Worm (Caenorhabditis elegans) whole organism, L1 larva: ENCODE measurements around the gene map-1.
A peak's percentile ranks its signal among the peaks of the same experiment; 100 is the strongest.

ENCODE experiments used
- C16A3.4 ChIP-seq: fragments of 150-350 bp; optimal IDR thresholded peaks from 2 replicates; lab custom pipeline; 2014; ENCODE audit warnings: missing biosample characterization, missing genetic modification characterization
- C34B4.2 ChIP-seq: sonication (generic microtip); optimal IDR thresholded peaks from 2 replicates; lab custom pipeline; 2017; ENCODE audit warnings: mild to moderate bottlenecking, missing genetic modification characterization, missing compliant biosample characterization
- F16B12.6 ChIP-seq: fragments of 150-350 bp; optimal IDR thresholded peaks from 2 replicates; lab custom pipeline; 2014; ENCODE audit warnings: missing biosample characterization, missing genetic modification characterization
- aha-1 ChIP-seq: fragments of 150-350 bp; optimal IDR thresholded peaks from 2 replicates; lab custom pipeline; 2014; ENCODE audit warnings: missing biosample characterization, missing genetic modification characterization
- ama-1 ChIP-seq: fragments of 150-350 bp; optimal IDR thresholded peaks from 2 replicates; lab custom pipeline; 2014
- blmp-1 ChIP-seq: fragments of 150-350 bp; optimal IDR thresholded peaks from 2 replicates; lab custom pipeline; 2014; ENCODE audit warnings: missing biosample characterization, missing genetic modification characterization
- ceh-63 ChIP-seq: fragments of 200-800 bp; sonication (Bioruptor generic); optimal IDR thresholded peaks from 2 replicates; lab custom pipeline; 2018; ENCODE audit warnings: mild to moderate bottlenecking, missing genetic modification characterization, missing compliant biosample characterization
- ceh-82 ChIP-seq, 3 experiments: fragments of 150-350 bp in 1 of 3; sonication (generic microtip) in 2 of 3; optimal IDR thresholded peaks; 2 replicates each; lab custom pipeline; 2014 to 2017; ENCODE audit warnings: missing biosample characterization in 3 of 3, missing genetic modification characterization in 3 of 3
- ceh-88 ChIP-seq: fragments of 200-800 bp; sonication (Bioruptor generic); IDR thresholded peaks from 2 replicates; pipeline ENCODE4 v1.3.6; 2022; ENCODE audit warnings: missing genetic modification characterization, missing compliant biosample characterization
- dpl-1 ChIP-seq, 3 experiments: fragments of 150-350 bp in 2 of 3; sonication (generic microtip) in 1 of 3; optimal IDR thresholded peaks; 2 replicates each; lab custom pipeline; 2014 to 2017; ENCODE audit warnings: missing biosample characterization in 3 of 3, missing genetic modification characterization in 3 of 3, missing genetic modification reagents in 3 of 3
- dsc-1 ChIP-seq: sonication (generic microtip); optimal IDR thresholded peaks from 2 replicates; lab custom pipeline; 2016; ENCODE audit warnings: mild to moderate bottlenecking, missing genetic modification characterization, missing compliant biosample characterization
- efl-1 ChIP-seq, 4 experiments: fragments of 150-350 bp; optimal IDR thresholded peaks in 3 of 4; peaks in 1 of 4; 1 replicate in 1 of 4; 2 replicates in 3 of 4; lab custom pipeline; 2014; ENCODE audit warnings: missing biosample characterization in 2 of 4, missing genetic modification characterization in 2 of 4, missing genetic modification reagents in 2 of 4
- elt-3 ChIP-seq, 6 experiments: fragments of 150-350 bp in 1 of 6; sonication (generic microtip); optimal IDR thresholded peaks; 2 replicates each; lab custom pipeline; 2017 to 2018; ENCODE audit warnings: missing biosample characterization in 6 of 6, missing genetic modification characterization in 6 of 6, inconsistent platforms in 1 of 6
- ets-5 ChIP-seq: fragments of 200-800 bp; sonication (Bioruptor generic); IDR thresholded peaks from 2 replicates; pipeline ENCODE4 v1.3.6; 2022; ENCODE audit warnings: missing genetic modification characterization, missing compliant biosample characterization
- fkh-10 ChIP-seq: sonication (generic microtip); optimal IDR thresholded peaks from 2 replicates; lab custom pipeline; 2017; ENCODE audit warnings: missing biosample characterization, missing genetic modification reagents, missing genetic modification characterization
- fkh-8 ChIP-seq: sonication (generic microtip); optimal IDR thresholded peaks from 2 replicates; lab custom pipeline; 2016; ENCODE audit warnings: mild to moderate bottlenecking, missing genetic modification characterization, missing compliant biosample characterization
- fos-1 ChIP-seq: fragments of 150-350 bp; optimal IDR thresholded peaks from 2 replicates; lab custom pipeline; 2014; ENCODE audit warnings: missing biosample characterization, missing genetic modification characterization
- grh-1 ChIP-seq: fragments of 200-800 bp; sonication (Bioruptor generic); IDR thresholded peaks from 2 replicates; pipeline ENCODE4 v1.3.6; 2022; ENCODE audit warnings: missing genetic modification reagents, missing genetic modification characterization, missing compliant biosample characterization
- hpl-2 ChIP-seq: fragments of 150-350 bp; optimal IDR thresholded peaks from 2 replicates; lab custom pipeline; 2014; ENCODE audit warnings: missing biosample characterization, missing genetic modification reagents, missing genetic modification characterization
- lin-14 ChIP-seq: fragments of 200-800 bp; sonication (Bioruptor generic); optimal IDR thresholded peaks from 2 replicates; lab custom pipeline; 2018; ENCODE audit warnings: mild to moderate bottlenecking, missing genetic modification characterization, moderate library complexity, missing compliant biosample characterization
- lin-15B ChIP-seq: fragments of 150-350 bp; sonication (generic microtip); optimal IDR thresholded peaks from 3 replicates; lab custom pipeline; 2014; ENCODE audit warnings: missing biosample characterization, missing genetic modification characterization
- lin-35 ChIP-seq, 2 experiments: fragments of 150-350 bp; optimal IDR thresholded peaks; 2 replicates each; lab custom pipeline; 2014; ENCODE audit warnings: missing biosample characterization in 2 of 2, missing genetic modification characterization in 2 of 2, missing genetic modification reagents in 2 of 2
- lin-39 ChIP-seq: fragments of 150-350 bp; optimal IDR thresholded peaks from 2 replicates; lab custom pipeline; 2014; ENCODE audit warnings: missing biosample characterization, missing genetic modification reagents, missing genetic modification characterization
- lir-3 ChIP-seq: sonication (generic microtip); optimal IDR thresholded peaks from 2 replicates; lab custom pipeline; 2016; ENCODE audit warnings: mild to moderate bottlenecking, missing genetic modification characterization, moderate library complexity, missing compliant biosample characterization; ENCODE audit not compliant: poor library complexity
- lsy-2 ChIP-seq, 2 experiments: fragments of 150-350 bp; optimal IDR thresholded peaks; 2 replicates each; lab custom pipeline; 2014; ENCODE audit warnings: missing biosample characterization in 2 of 2, missing genetic modification characterization in 2 of 2
- mdl-1 ChIP-seq, 2 experiments: fragments of 150-350 bp; optimal IDR thresholded peaks; 2 replicates each; lab custom pipeline; 2014 to 2017; ENCODE audit warnings: missing biosample characterization in 2 of 2, missing genetic modification characterization in 2 of 2, inconsistent platforms in 1 of 2
- mef-2 ChIP-seq: fragments of 150-350 bp; optimal IDR thresholded peaks from 2 replicates; lab custom pipeline; 2014; ENCODE audit warnings: missing biosample characterization, missing genetic modification characterization
- mep-1 ChIP-seq: fragments of 150-350 bp; optimal IDR thresholded peaks from 2 replicates; lab custom pipeline; 2014; ENCODE audit warnings: missing biosample characterization, missing genetic modification characterization
- nhr-19 ChIP-seq: fragments of 200-800 bp; sonication (Bioruptor generic); conservative IDR thresholded peaks from 2 replicates; pipeline ENCODE4 v1.3.6; 2022; ENCODE audit warnings: missing genetic modification characterization, missing compliant biosample characterization
- nhr-20 ChIP-seq: sonication (generic microtip); optimal IDR thresholded peaks from 2 replicates; lab custom pipeline; 2016; ENCODE audit warnings: mild to moderate bottlenecking, missing genetic modification characterization, missing compliant biosample characterization
- nhr-237 ChIP-seq: fragments of 150-350 bp; optimal IDR thresholded peaks from 2 replicates; lab custom pipeline; 2014; ENCODE audit warnings: missing biosample characterization, missing genetic modification characterization
- nhr-28 ChIP-seq: fragments of 150-350 bp; optimal IDR thresholded peaks from 2 replicates; lab custom pipeline; 2014; ENCODE audit warnings: missing biosample characterization, missing genetic modification characterization
- nhr-47 ChIP-seq: sonication (generic microtip); optimal IDR thresholded peaks from 2 replicates; lab custom pipeline; 2016; ENCODE audit warnings: mild to moderate bottlenecking, missing genetic modification characterization, moderate library complexity, missing compliant biosample characterization
- nhr-71 ChIP-seq: sonication (generic microtip); optimal IDR thresholded peaks from 2 replicates; lab custom pipeline; 2016; ENCODE audit warnings: mild to moderate bottlenecking, missing genetic modification characterization, moderate library complexity, missing compliant biosample characterization
- nhr-76 ChIP-seq: sonication (generic microtip); optimal IDR thresholded peaks from 2 replicates; lab custom pipeline; 2017; ENCODE audit warnings: missing biosample characterization, missing genetic modification characterization
- nhr-85 ChIP-seq: sonication (generic microtip); peaks from one replicate; lab custom pipeline; 2016; ENCODE audit warnings: missing genetic modification characterization, inconsistent platforms, missing compliant biosample characterization
- snu-23 ChIP-seq: sonication (generic microtip); optimal IDR thresholded peaks from 2 replicates; lab custom pipeline; 2016; ENCODE audit warnings: missing genetic modification characterization, missing compliant biosample characterization
- sox-4 ChIP-seq: sonication (generic microtip); optimal IDR thresholded peaks from 2 replicates; lab custom pipeline; 2016; ENCODE audit warnings: missing genetic modification characterization, missing compliant biosample characterization
- sptf-1 ChIP-seq: fragments of 150-350 bp; optimal IDR thresholded peaks from 2 replicates; lab custom pipeline; 2014; ENCODE audit warnings: missing biosample characterization, missing genetic modification characterization
- sup-37 ChIP-seq: fragments of 200-800 bp; sonication (Bioruptor generic); optimal IDR thresholded peaks from 2 replicates; lab custom pipeline; 2018; ENCODE audit warnings: mild to moderate bottlenecking, missing genetic modification characterization, missing compliant biosample characterization
- swsn-7 ChIP-seq: sonication (generic microtip); optimal IDR thresholded peaks from 2 replicates; lab custom pipeline; 2016; ENCODE audit warnings: missing genetic modification characterization, missing compliant biosample characterization
- tbx-2 ChIP-seq: sonication (generic microtip); optimal IDR thresholded peaks from 2 replicates; lab custom pipeline; 2016; ENCODE audit warnings: missing genetic modification characterization, missing compliant biosample characterization
- tlp-1 ChIP-seq: fragments of 150-350 bp; optimal IDR thresholded peaks from 2 replicates; lab custom pipeline; 2014; ENCODE audit warnings: missing biosample characterization, missing genetic modification characterization
- unc-130 ChIP-seq: fragments of 150-350 bp; optimal IDR thresholded peaks from 2 replicates; lab custom pipeline; 2017; ENCODE audit warnings: missing biosample characterization, missing genetic modification characterization, inconsistent platforms
- unc-62 ChIP-seq: fragments of 150-350 bp; optimal IDR thresholded peaks from 2 replicates; lab custom pipeline; 2014; ENCODE audit warnings: missing biosample characterization, missing genetic modification reagents, missing genetic modification characterization
- unc-86 ChIP-seq: sonication (generic microtip); optimal IDR thresholded peaks from 2 replicates; lab custom pipeline; 2016; ENCODE audit warnings: missing genetic modification characterization, missing compliant biosample characterization
- xbp-1 ChIP-seq: sonication (generic microtip); optimal IDR thresholded peaks from 2 replicates; lab custom pipeline; 2016; ENCODE audit warnings: missing genetic modification characterization, missing compliant biosample characterization
- zag-1 ChIP-seq: fragments of 150-350 bp; optimal IDR thresholded peaks from 2 replicates; lab custom pipeline; 2014; ENCODE audit warnings: missing biosample characterization, missing genetic modification characterization
- zip-4 ChIP-seq: fragments of 200-800 bp; sonication (Bioruptor generic); optimal IDR thresholded peaks from 2 replicates; lab custom pipeline; 2018; ENCODE audit warnings: mild to moderate bottlenecking, missing genetic modification characterization, moderate library complexity, missing compliant biosample characterization
- ztf-11 ChIP-seq, 2 experiments: sonication (generic microtip); optimal IDR thresholded peaks; 2 replicates each; lab custom pipeline; 2016 to 2017; ENCODE audit warnings: missing genetic modification characterization in 2 of 2, missing biosample characterization in 1 of 2, missing compliant biosample characterization in 1 of 2
- ztf-4 ChIP-seq: fragments of 150-350 bp; optimal IDR thresholded peaks from 2 replicates; lab custom pipeline; 2014; ENCODE audit warnings: missing biosample characterization, missing genetic modification characterization

Gene map-1

DNA sequence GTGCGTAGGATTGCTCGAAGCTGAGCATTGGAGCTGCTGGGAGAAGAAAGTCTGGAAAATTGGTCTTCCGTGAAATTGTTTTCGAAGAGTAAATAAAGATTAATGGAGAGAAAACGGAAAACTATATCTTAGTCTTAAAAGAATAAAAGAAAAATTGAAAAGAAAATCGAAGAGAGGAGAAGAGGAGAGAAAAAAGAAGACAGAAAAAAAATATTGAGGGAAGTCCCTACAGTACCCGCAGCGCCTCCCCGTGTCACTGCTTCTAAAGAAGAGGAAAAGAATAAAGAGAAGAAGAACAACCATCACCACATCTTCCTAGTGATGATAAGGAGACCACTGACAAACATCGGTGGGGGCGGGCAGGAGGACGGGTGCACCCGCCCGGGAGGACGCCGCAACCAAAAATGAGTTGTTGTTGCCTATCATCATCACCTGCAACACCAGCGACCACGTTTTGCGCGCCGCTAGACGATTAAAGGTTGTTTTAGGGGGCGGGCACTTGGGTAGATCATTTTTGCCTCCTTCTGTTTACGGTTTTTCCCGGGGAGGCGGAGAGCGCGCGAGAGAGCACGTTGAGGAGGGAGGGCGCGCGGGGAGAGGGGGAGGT is 37.9 kb downstream of the map-1 start, which contains the start of gene CC8.2 (continued):
- TF ChIP-seq dsc-1 (tag; lab: Kevin White, UChicago): no peak
- TF ChIP-seq grh-1: 0 out of 2 replicates have a peak, but pooled peaks have one; percentile 40
- TF ChIP-seq zip-4 (GFP tag; lab: Kevin White, UChicago): no peak
- peak; percentile 63 for TF ChIP-seq snu-23 (GFP tag; lab: Kevin White, UChicago)
- no peak for TF ChIP-seq ztf-11 (tag; optimal IDR thresholded peaks at IDR 0.05; lab: Kevin White, UChicago)
- TF ChIP-seq aha-1 (tag; lab: Kevin White, UChicago): no peak
- TF ChIP-seq xbp-1 (tag; lab: Kevin White, UChicago): no peak
- peak in 4 of 6 experiments; percentile 5 to 84 (median 61) for TF ChIP-seq elt-3 (tag; optimal IDR thresholded peaks at IDR 0.05; lab: Kevin White, UChicago)
- TF ChIP-seq tbx-2: peak; percentile 63
- no peak for TF ChIP-seq F16B12.6 (tag; lab: Kevin White, UChicago)
- TF ChIP-seq nhr-85: peak; percentile 90
- peak in 1 of 2 experiments; percentile 0 for TF ChIP-seq efl-1 (optimal IDR thresholded peaks at IDR 0.05; lab: Kevin White, UChicago)
- no peak for TF ChIP-seq efl-1 (GFP tag; optimal IDR thresholded peaks at IDR 0.05 in 1 of 2; lab: Kevin White, UChicago)

- TF ChIP-seq nhr-76 (tag; lab: Kevin White, UChicago): no peak
- peak; percentile 73 for TF ChIP-seq nhr-20 (tag; lab: Kevin White, UChicago)
- peak; percentile 55 for TF ChIP-seq mef-2 (tag; lab: Kevin White, UChicago)
- no peak for TF ChIP-seq unc-86 (tag; lab: Kevin White, UChicago)
- peak; percentile 75 for TF ChIP-seq lin-14 (GFP tag; lab: Kevin White, UChicago)
- TF ChIP-seq zag-1: no peak
- peak; percentile 31 for TF ChIP-seq lin-39 (tag; lab: Kevin White, UChicago)
- TF ChIP-seq nhr-19 (GFP tag; lab: Robert Waterston, UW): peak; percentile 81
- peak; percentile 89 for TF ChIP-seq nhr-71
- TF ChIP-seq sptf-1 (tag; lab: Kevin White, UChicago): no peak
- TF ChIP-seq fos-1 (tag; lab: Kevin White, UChicago): no peak
- TF ChIP-seq tlp-1: no peak
- peak; percentile 22 for TF ChIP-seq swsn-7 (tag; lab: Kevin White, UChicago)
- TF ChIP-seq dsc-1 (tag; lab: Kevin White, UChicago): no peak
- peak; percentile 30 for TF ChIP-seq lir-3 (tag; lab: Kevin White, UChicago)
- peak; percentile 24 for TF ChIP-seq nhr-47
- TF ChIP-seq fkh-10 (GFP tag; lab: Kevin White, UChicago): no peak
- no peak for TF ChIP-seq ceh-63 (GFP tag; lab: Kevin White, UChicago)
- TF ChIP-seq mep-1 (tag; lab: Kevin White, UChicago): peak; percentile 12
- peak; percentile 61 for TF ChIP-seq snu-23 (GFP tag; lab: Kevin White, UChicago)
- TF ChIP-seq tbx-2: peak; percentile 10
- no peak for TF ChIP-seq fkh-8 (tag; lab: Kevin White, UChicago)
- TF ChIP-seq nhr-28: no peak
- no peak for TF ChIP-seq ceh-82 (tag; optimal IDR thresholded peaks at IDR 0.05; lab: Kevin White, UChicago)
- peak; percentile 62 for TF ChIP-seq nhr-85
- TF ChIP-seq nhr-237 (tag; lab: Kevin White, UChicago): no peak
- no peak for TF ChIP-seq ceh-88 (GFP tag; lab: Robert Waterston, UW)
- TF ChIP-seq dpl-1 (GFP tag; optimal IDR thresholded peaks at IDR 0.05; lab: Kevin White, UChicago): no peak
- TF ChIP-seq lin-35 (GFP tag; optimal IDR thresholded peaks at IDR 0.05; lab: Kevin White, UChicago): no peak
- TF ChIP-seq lsy-2 (tag; optimal IDR thresholded peaks at IDR 0.05; lab: Kevin White, UChicago): peak; percentile 11 to 32
- TF ChIP-seq ets-5: no peak
- TF ChIP-seq unc-62 (GFP tag; lab: Kevin White, UChicago): no peak
- peak in 1 of 2 experiments; percentile 71 for TF ChIP-seq mdl-1 (tag; optimal IDR thresholded peaks at IDR 0.05; lab: Kevin White, UChicago)
- TF ChIP-seq unc-130: peak; percentile 77
- TF ChIP-seq lin-15B (tag; lab: Kevin White, UChicago): no peak
- peak; percentile 61 for TF ChIP-seq ztf-4
- TF ChIP-seq sox-4: no peak
- no peak for TF ChIP-seq ama-1 (lab: Kevin White, UChicago)
- peak; percentile 13 for TF ChIP-seq C16A3.4 (tag; lab: Kevin White, UChicago)
- peak; percentile 23 for TF ChIP-seq blmp-1 (tag; lab: Kevin White, UChicago)
- TF ChIP-seq C34B4.2 (tag; lab: Kevin White, UChicago): no peak
- no peak for TF ChIP-seq ztf-11 (tag; optimal IDR thresholded peaks at IDR 0.05; lab: Kevin White, UChicago)
- TF ChIP-seq sup-37 (GFP tag; lab: Kevin White, UChicago): no peak
- no peak for TF ChIP-seq hpl-2 (GFP tag; lab: Kevin White, UChicago)
These were observed 39.1 kb downstream of the map-1 start for ce11 chrIV:3647551-3647950.
